Fruit fly (Drosophila melanogaster) S2 (cell line): ENCODE data around the gene Sh.

Source experiments
- CG8478 ChIP-seq: fragments of >200 bp; optimal IDR thresholded peaks from 2 replicates; lab custom pipeline; 2018
- CTCF ChIP-seq, 2 experiments: fragments of >200 bp; optimal IDR thresholded peaks; 2 replicates each; lab custom pipeline; 2018

DNA sequence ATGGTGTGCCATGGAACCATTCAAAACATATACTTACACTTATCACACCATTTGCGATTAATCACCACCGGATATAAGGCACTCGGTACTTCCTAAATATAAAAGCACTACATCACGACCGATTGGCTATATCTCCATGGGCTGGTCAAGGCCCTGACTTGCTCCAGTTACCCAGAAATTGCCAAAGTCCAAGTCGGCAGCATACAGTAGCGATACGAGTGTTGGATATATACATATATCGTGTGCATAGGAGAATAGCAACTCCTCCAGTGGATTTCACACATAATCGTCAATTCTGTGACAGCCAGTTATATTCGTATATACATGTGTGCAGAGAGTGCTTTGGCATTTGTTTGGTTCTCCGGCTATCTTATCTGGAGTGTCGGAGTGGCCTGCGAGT lies 31.1 kb upstream of the Sh start:
- TF ChIP-seq CG8478 (lab: Kevin White, UChicago) (no peak), CTCF (optimal IDR thresholded peaks at IDR 0.05; lab: Kevin White, UChicago) (no peak)
